Worm (Caenorhabditis elegans) whole organism, young adult: ENCODE results near the gene sfrp-1.
A peak's percentile ranks its signal among the peaks of the same experiment; 100 is the strongest.
"Not testable (repeated sequence)": the region's sequence is repeated elsewhere in the genome, so short reads cannot be mapped to it uniquely, and the experiment has no call there.

ENCODE experiments used
- B0261.1 ChIP-seq: sonication (generic microtip); optimal IDR thresholded peaks from 2 replicates; lab custom pipeline; 2016; ENCODE audit warnings: mild to moderate bottlenecking, missing genetic modification characterization, moderate library complexity, missing compliant biosample characterization
- C17E4.6 ChIP-seq: fragments of 200-800 bp; sonication (Bioruptor generic); IDR thresholded peaks from 2 replicates; pipeline ENCODE4 v1.3.6; 2022; ENCODE audit warnings: missing genetic modification reagents, missing genetic modification characterization, missing compliant biosample characterization
- D2030.7 ChIP-seq: fragments of 200-800 bp; sonication (Bioruptor generic); IDR thresholded peaks from 2 replicates; pipeline ENCODE4 v1.3.6; 2022; ENCODE audit warnings: missing genetic modification reagents, missing genetic modification characterization, missing compliant biosample characterization
- F10E7.11 ChIP-seq: sonication (generic microtip); optimal IDR thresholded peaks from 2 replicates; lab custom pipeline; 2017; ENCODE audit warnings: mild to moderate bottlenecking, missing genetic modification characterization, moderate library complexity, missing compliant biosample characterization
- F23B12.7 ChIP-seq: sonication (generic microtip); optimal IDR thresholded peaks from 2 replicates; lab custom pipeline; 2017; ENCODE audit warnings: missing genetic modification characterization, mild to moderate bottlenecking, missing compliant biosample characterization, antibody characterized with exemption, moderate library complexity; ENCODE audit not compliant: insufficient read depth
- F37B4.10 ChIP-seq: fragments of 200-800 bp; sonication (Bioruptor generic); IDR thresholded peaks from 2 replicates; pipeline ENCODE4 v1.3.6; 2022; ENCODE audit warnings: missing genetic modification characterization, missing compliant biosample characterization
- F57C9.4 ChIP-seq: sonication (generic microtip); optimal IDR thresholded peaks from 2 replicates; lab custom pipeline; 2017; ENCODE audit warnings: mild to moderate bottlenecking, missing genetic modification characterization, missing compliant biosample characterization
- K12H6.12 ChIP-seq: fragments of 200-800 bp; sonication (Bioruptor generic); optimal IDR thresholded peaks from 2 replicates; lab custom pipeline; 2018; ENCODE audit warnings: mild to moderate bottlenecking, missing genetic modification characterization, missing compliant biosample characterization
- T07F8.4 ChIP-seq: sonication (generic microtip); optimal IDR thresholded peaks from 2 replicates; lab custom pipeline; 2016; ENCODE audit warnings: mild to moderate bottlenecking, missing genetic modification characterization, moderate library complexity, missing compliant biosample characterization
- Y79H2A.3 ChIP-seq: fragments of 200-800 bp; sonication (Bioruptor generic); conservative IDR thresholded peaks from 2 replicates; pipeline ENCODE4 v1.3.6; 2022; ENCODE audit warnings: missing genetic modification reagents, missing genetic modification characterization, missing compliant biosample characterization
- bed-1 ChIP-seq: fragments of 200-800 bp; sonication (Bioruptor generic); IDR thresholded peaks from 2 replicates; pipeline ENCODE4 v1.3.6; 2022; ENCODE audit warnings: missing genetic modification reagents, missing genetic modification characterization, missing compliant biosample characterization
- cebp-1 ChIP-seq, 2 experiments: fragments of 200-800 bp in 1 of 2; sonication (Bioruptor generic) in 1 of 2; sonication (generic microtip) in 1 of 2; IDR thresholded peaks in 1 of 2; optimal IDR thresholded peaks in 1 of 2; 2 replicates each; pipeline versions ENCODE4 v1.3.6 to Lab custom; 2017 to 2022; ENCODE audit warnings: missing compliant biosample characterization in 2 of 2, missing genetic modification characterization in 2 of 2, mild to moderate bottlenecking in 1 of 2, missing genetic modification reagents in 1 of 2, moderate library complexity in 1 of 2
- ceh-58 ChIP-seq: fragments of 200-800 bp; sonication (Bioruptor generic); IDR thresholded peaks from 2 replicates; pipeline ENCODE4 v1.3.6; 2022; ENCODE audit warnings: missing genetic modification characterization, missing compliant biosample characterization
- ceh-91 ChIP-seq: fragments of 200-800 bp; sonication (Bioruptor generic); IDR thresholded peaks from 2 replicates; pipeline ENCODE4 v1.3.6; 2022; ENCODE audit warnings: missing genetic modification reagents, missing genetic modification characterization, missing compliant biosample characterization
- ekl-4 ChIP-seq: fragments of 200-800 bp; sonication (Bioruptor generic); IDR thresholded peaks from 2 replicates; pipeline ENCODE4 v1.3.6; 2022; ENCODE audit warnings: missing genetic modification reagents, missing genetic modification characterization, missing compliant biosample characterization
- hlh-12 ChIP-seq: sonication (generic microtip); optimal IDR thresholded peaks from 2 replicates; lab custom pipeline; 2016; ENCODE audit warnings: missing genetic modification characterization, missing compliant biosample characterization
- hlh-26 ChIP-seq: fragments of 200-800 bp; sonication (Bioruptor generic); conservative IDR thresholded peaks from 2 replicates; pipeline ENCODE4 v1.3.6; 2022; ENCODE audit warnings: missing genetic modification reagents, missing genetic modification characterization, missing compliant biosample characterization
- hmg-1.2 ChIP-seq: fragments of 200-800 bp; sonication (Bioruptor generic); IDR thresholded peaks from 2 replicates; pipeline ENCODE4 v1.3.6; 2022; ENCODE audit warnings: missing genetic modification reagents, missing genetic modification characterization, missing compliant biosample characterization
- lag-1 ChIP-seq: fragments of 200-800 bp; sonication (Bioruptor generic); IDR thresholded peaks from 2 replicates; pipeline ENCODE4 v1.3.6; 2022; ENCODE audit warnings: missing genetic modification reagents, missing genetic modification characterization, missing compliant biosample characterization
- let-526 ChIP-seq: fragments of 200-800 bp; sonication (Bioruptor generic); IDR thresholded peaks from 2 replicates; pipeline ENCODE4 v1.3.6; 2022; ENCODE audit warnings: missing genetic modification reagents, missing genetic modification characterization, missing compliant biosample characterization
- lin-26 ChIP-seq: fragments of 200-800 bp; sonication (Bioruptor generic); IDR thresholded peaks from 2 replicates; pipeline ENCODE4 v1.3.6; 2022; ENCODE audit warnings: missing genetic modification reagents, missing genetic modification characterization, missing compliant biosample characterization
- lir-1 ChIP-seq: fragments of 200-800 bp; sonication (Bioruptor generic); conservative IDR thresholded peaks from 2 replicates; pipeline ENCODE4 v1.3.6; 2022; ENCODE audit warnings: missing genetic modification reagents, missing genetic modification characterization, missing compliant biosample characterization
- madf-6 ChIP-seq: fragments of 200-800 bp; sonication (Bioruptor generic); IDR thresholded peaks from 2 replicates; pipeline ENCODE4 v1.3.6; 2022; ENCODE audit warnings: missing genetic modification reagents, missing genetic modification characterization, missing compliant biosample characterization
- madf-8 ChIP-seq: fragments of 200-800 bp; sonication (Bioruptor generic); conservative IDR thresholded peaks from 2 replicates; pipeline ENCODE4 v1.3.6; 2022; ENCODE audit warnings: missing genetic modification reagents, missing genetic modification characterization, missing compliant biosample characterization
- mcd-1 ChIP-seq: fragments of 200-800 bp; sonication (Bioruptor generic); IDR thresholded peaks from 2 replicates; pipeline ENCODE4 v1.3.6; 2022; ENCODE audit warnings: missing genetic modification reagents, missing genetic modification characterization, missing compliant biosample characterization
- nfya-1 ChIP-seq: sonication (generic microtip); optimal IDR thresholded peaks from 2 replicates; lab custom pipeline; 2017; ENCODE audit warnings: antibody characterized with exemption, missing compliant biosample characterization, missing genetic modification characterization, borderline replicate concordance; ENCODE audit not compliant: insufficient read depth
- nfyb-1 ChIP-seq: fragments of 200-800 bp; sonication (Bioruptor generic); IDR thresholded peaks from 2 replicates; pipeline ENCODE4 v1.3.6; 2022; ENCODE audit warnings: missing genetic modification reagents, missing genetic modification characterization, missing compliant biosample characterization
- nhr-80 ChIP-seq: sonication (generic microtip); optimal IDR thresholded peaks from 2 replicates; lab custom pipeline; 2016; ENCODE audit warnings: missing genetic modification characterization, missing compliant biosample characterization
- nhr-90 ChIP-seq: sonication (generic microtip); optimal IDR thresholded peaks from 2 replicates; lab custom pipeline; 2016; ENCODE audit warnings: missing genotype, mild to moderate bottlenecking, missing genetic modification characterization, missing compliant biosample characterization
- pbrm-1 ChIP-seq: fragments of 200-800 bp; sonication (Bioruptor generic); IDR thresholded peaks from 2 replicates; pipeline ENCODE4 v1.3.6; 2022; ENCODE audit warnings: missing genetic modification reagents, missing genetic modification characterization, missing compliant biosample characterization
- pha-4 ChIP-seq: fragments of 150-350 bp; sonication (generic microtip); optimal IDR thresholded peaks from 2 replicates; lab custom pipeline; 2014; ENCODE audit warnings: missing biosample characterization, missing genetic modification reagents, missing genetic modification characterization
- sea-2 ChIP-seq: fragments of 200-800 bp; sonication (Bioruptor generic); IDR thresholded peaks from 2 replicates; pipeline ENCODE4 v1.3.6; 2022; ENCODE audit warnings: missing genetic modification characterization, missing compliant biosample characterization
- somi-1 ChIP-seq: fragments of 200-800 bp; sonication (Bioruptor generic); optimal IDR thresholded peaks from 2 replicates; lab custom pipeline; 2018; ENCODE audit warnings: mild to moderate bottlenecking, missing genetic modification characterization, missing compliant biosample characterization
- tbp1 ChIP-seq: fragments of 200-800 bp; sonication (Bioruptor generic); optimal IDR thresholded peaks from 2 replicates; lab custom pipeline; 2018; ENCODE audit warnings: mild to moderate bottlenecking, missing genetic modification characterization, missing compliant biosample characterization
- unc-62 ChIP-seq: fragments of 150-350 bp; optimal IDR thresholded peaks from 2 replicates; lab custom pipeline; 2014; ENCODE audit warnings: missing biosample characterization, missing genetic modification reagents, missing genetic modification characterization
- xnd-1 ChIP-seq: sonication (generic microtip); optimal IDR thresholded peaks from 2 replicates; lab custom pipeline; 2016; ENCODE audit warnings: missing genotype, missing genetic modification reagents, missing genetic modification characterization, missing compliant biosample characterization
- ztf-25 ChIP-seq: fragments of 200-800 bp; sonication (Bioruptor generic); IDR thresholded peaks from 2 replicates; pipeline ENCODE4 v1.3.6; 2022; ENCODE audit warnings: missing genetic modification reagents, missing genetic modification characterization, missing compliant biosample characterization
- ztf-28 ChIP-seq: fragments of 200-800 bp; sonication (Bioruptor generic); IDR thresholded peaks from 2 replicates; pipeline ENCODE4 v1.3.6; 2022; ENCODE audit warnings: missing genetic modification reagents, missing genetic modification characterization, missing compliant biosample characterization

Gene sfrp-1

ce11 chrIV:6433424-6433823, 31.2 kb upstream of the sfrp-1 start:
- TF ChIP-seq nhr-80 (tag; lab: Kevin White, UChicago): peak; percentile 55
- no peak for TF ChIP-seq nhr-90 (tag; lab: Kevin White, UChicago)

ce11 chrIV:6432375-6432774, 30.1 kb upstream of the sfrp-1 start:
- peak; percentile 25 for TF ChIP-seq unc-62 (GFP tag; lab: Kevin White, UChicago)
- TF ChIP-seq nhr-80 (tag; lab: Kevin White, UChicago): peak; percentile 61
- no peak for TF ChIP-seq lag-1 (GFP tag; lab: Robert Waterston, UW)

ce11 chrIV:6431582-6431981, 29.3 kb upstream of the sfrp-1 start, which contains the start of gene acp-7:
Gene acp-7 (minus strand): TSS chrIV:6431682.
- TF ChIP-seq K12H6.12 (tag; lab: Kevin White, UChicago): no peak
- no peak for TF ChIP-seq hlh-26 (GFP tag; lab: Robert Waterston, UW)
- TF ChIP-seq mcd-1 (GFP tag; lab: Robert Waterston, UW): no peak
- TF ChIP-seq pbrm-1: no peak
- no peak for TF ChIP-seq F37B4.10
- peak; percentile 19 for TF ChIP-seq pha-4 (tag; lab: Kevin White, UChicago)
- no peak for TF ChIP-seq F57C9.4 (tag; lab: Kevin White, UChicago)
- TF ChIP-seq hlh-12: no peak
- TF ChIP-seq hmg-1.2 (GFP tag; lab: Robert Waterston, UW): 0 out of 2 replicates have a peak, but pooled peaks have one; percentile 20
- TF ChIP-seq madf-6 (GFP tag; lab: Robert Waterston, UW): no peak
- TF ChIP-seq, all 124 proteins: peak for 2

ce11 chrIV:6427223-6427622, 25.0 kb upstream of the sfrp-1 start:
- TF ChIP-seq xnd-1 (tag; lab: Kevin White, UChicago) (no peak), nfyb-1 (no peak), sea-2 (GFP tag; lab: Robert Waterston, UW) (no peak), nfya-1 (tag; lab: Kevin White, UChicago) (no peak), B0261.1 (tag; lab: Kevin White, UChicago) (no peak), somi-1 (GFP tag; lab: Kevin White, UChicago) (no peak), lir-1 (GFP tag; lab: Robert Waterston, UW) (no peak), F10E7.11 (tag; lab: Kevin White, UChicago) (no peak), T07F8.4 (tag; lab: Kevin White, UChicago) (no peak)
- TF ChIP-seq, all 124 proteins: peak for 0

ce11 chrIV:6426089-6426715, 24.0 kb upstream of the sfrp-1 start, which contains the start of gene acp-6:
Gene acp-6 (minus strand): TSS chrIV:6426139.
- TF ChIP-seq let-526 (GFP tag; lab: Robert Waterston, UW) (no peak), F57C9.4 (tag; lab: Kevin White, UChicago) (no peak), bed-1 (no peak), ekl-4 (GFP tag; lab: Robert Waterston, UW) (no peak), ztf-28 (GFP tag; lab: Robert Waterston, UW) (no peak), F23B12.7 (tag; lab: Kevin White, UChicago) (no peak)

- peak; percentile 55; the same call in 1 of the 2 replicates for TF ChIP-seq ceh-58
- TF ChIP-seq madf-8 (GFP tag; lab: Robert Waterston, UW): peak; percentile 47
- peak; percentile 93 for TF ChIP-seq Y79H2A.3 (GFP tag; lab: Robert Waterston, UW)
- TF ChIP-seq tbp1 (GFP tag; lab: Kevin White, UChicago): peak; percentile 27
- TF ChIP-seq ztf-25 (GFP tag; lab: Robert Waterston, UW): 0 out of 2 replicates have a peak, but pooled peaks have one; percentile 45
- not testable (repeated sequence) for TF ChIP-seq cebp-1 (GFP tag; IDR thresholded peaks at IDR 0.05; lab: Robert Waterston, UW)
- TF ChIP-seq cebp-1 (tag; optimal IDR thresholded peaks at IDR 0.05; lab: Kevin White, UChicago): peak; percentile 21
- 0 out of 2 replicates have a peak, but pooled peaks have one; percentile 20 for TF ChIP-seq ceh-91 (GFP tag; lab: Robert Waterston, UW)
- 0 out of 2 replicates have a peak, but pooled peaks have one; percentile 46 for TF ChIP-seq ztf-28 (GFP tag; lab: Robert Waterston, UW)
- TF ChIP-seq D2030.7 (GFP tag; lab: Robert Waterston, UW): peak; percentile 79
- peak; percentile 81 for TF ChIP-seq C17E4.6 (GFP tag; lab: Robert Waterston, UW)
- TF ChIP-seq lin-26 (GFP tag; lab: Robert Waterston, UW): peak; percentile 73
- peak; percentile 21; the same call in 1 of the 2 replicates for TF ChIP-seq mcd-1 (GFP tag; lab: Robert Waterston, UW)
- peak; percentile 55 for TF ChIP-seq hmg-1.2 (GFP tag; lab: Robert Waterston, UW)
- TF ChIP-seq madf-6 (GFP tag; lab: Robert Waterston, UW): peak; percentile 85
These were observed 21.1 kb upstream of the sfrp-1 start for ce11 chrIV:6423381-6423780.
